Fruit fly (Drosophila melanogaster): ENCODE measurements around the gene Mis12.
A peak's percentile ranks its signal among the peaks of the same experiment; 100 is the strongest.

The Mis12 gene

dm6 chr3L:6978030-6978683, 9.3 kb upstream of the Mis12 start:
- TF ChIP-seq CG9139 (GFP tag; optimal IDR thresholded peaks at IDR 0.05) (no peak), vri (GFP tag; optimal IDR thresholded peaks at IDR 0.05) (no peak), CG11294 (GFP tag; IDR thresholded peaks at IDR 0.05) (peak; percentile 24; the same call in 1 of the 2 replicates), CG7368 (GFP tag; optimal IDR thresholded peaks at IDR 0.05) (no peak), Ets21C (GFP tag; optimal IDR thresholded peaks at IDR 0.05) (no peak), Sox14 (GFP tag; optimal IDR thresholded peaks at IDR 0.05) (peak; percentile 5), CG10631 (GFP tag; optimal IDR thresholded peaks at IDR 0.05) (peak; percentile 8), CG10669 (GFP tag; optimal IDR thresholded peaks at IDR 0.05) (no peak), esn (GFP tag; optimal IDR thresholded peaks at IDR 0.05) (no peak), CG32006 (GFP tag; optimal IDR thresholded peaks at IDR 0.05) (peak; percentile 74), acj6 (GFP tag; optimal IDR thresholded peaks at IDR 0.05) (peak; percentile 36), CG8319 (GFP tag; optimal IDR thresholded peaks at IDR 0.05) (no peak), Blimp-1 (GFP tag; optimal IDR thresholded peaks at IDR 0.05) (no peak), lz (GFP tag; optimal IDR thresholded peaks at IDR 0.05) (peak; percentile 28), CG8119 (GFP tag; IDR thresholded peaks at IDR 0.05) (peak; percentile 68), CG6854 (GFP tag; optimal IDR thresholded peaks at IDR 0.05) (no peak), CG16779 (tag; optimal IDR thresholded peaks at IDR 0.05) (no peak), CG8632 (GFP tag; optimal IDR thresholded peaks at IDR 0.05) (peak; percentile 42), Sox15 (GFP tag; optimal IDR thresholded peaks at IDR 0.05) (no peak), CG15336 (GFP tag; IDR thresholded peaks at IDR 0.05) (peak; percentile 76), Eip93F (GFP tag; optimal IDR thresholded peaks at IDR 0.05) (no peak), fd59A (GFP tag; optimal IDR thresholded peaks at IDR 0.05) (no peak), CG3919 (GFP tag; optimal IDR thresholded peaks at IDR 0.05) (peak; percentile 52), ss (GFP tag; optimal IDR thresholded peaks at IDR 0.05) (no peak), fkh (GFP tag; optimal IDR thresholded peaks at IDR 0.05) (no peak), CG6808 (GFP tag; optimal IDR thresholded peaks at IDR 0.05) (peak; percentile 2), achi (GFP tag; optimal IDR thresholded peaks at IDR 0.05) (peak; percentile 19), CG31627 (GFP tag; optimal IDR thresholded peaks at IDR 0.05) (peak; percentile 37), cyc (GFP tag; optimal IDR thresholded peaks at IDR 0.05) (no peak), Sox102F (GFP tag; optimal IDR thresholded peaks at IDR 0.05) (no peak), Ets96B (tag; optimal IDR thresholded peaks at IDR 0.05) (no peak), Gug (GFP tag; IDR thresholded peaks at IDR 0.05) (no peak), dsx (GFP tag; optimal IDR thresholded peaks at IDR 0.05; ENCODE audit: poor library complexity, severe bottlenecking) (no peak), CG3032 (tag; optimal IDR thresholded peaks at IDR 0.05) (no peak), CG6276 (GFP tag; optimal IDR thresholded peaks at IDR 0.05) (peak; percentile 48), CG11762 (GFP tag; optimal IDR thresholded peaks at IDR 0.05; ENCODE audit: insufficient read depth) (no peak), CG6163 (GFP tag; IDR thresholded peaks at IDR 0.05) (0 out of 3 replicates have a peak, but pooled peaks have one; percentile 37), OdsH (GFP tag; optimal IDR thresholded peaks at IDR 0.05) (peak; percentile 50), salr (GFP tag; optimal IDR thresholded peaks at IDR 0.05) (peak in 1 of 2 experiments; percentile 22), dac (GFP tag; optimal IDR thresholded peaks at IDR 0.05) (no peak), Hr38 (GFP tag; optimal IDR thresholded peaks at IDR 0.05) (no peak), eg (GFP tag; IDR thresholded peaks at IDR 0.05) (peak; percentile 73), CG34406 (GFP tag; optimal IDR thresholded peaks at IDR 0.05) (peak; percentile 7), Hr39 (GFP tag; optimal IDR thresholded peaks at IDR 0.05) (peak; percentile 36), CG4318 (GFP tag; optimal IDR thresholded peaks at IDR 0.05) (peak; percentile 39), fd85E (GFP tag; optimal IDR thresholded peaks at IDR 0.05) (no peak), CG11902 (GFP tag; optimal IDR thresholded peaks at IDR 0.05) (no peak), Hr4 (GFP tag; optimal IDR thresholded peaks at IDR 0.05) (peak; percentile 82), Met (GFP tag; optimal IDR thresholded peaks at IDR 0.05) (peak; percentile 37), Smox (GFP tag; optimal IDR thresholded peaks at IDR 0.05) (peak; percentile 37), pdm3 (GFP tag; optimal IDR thresholded peaks at IDR 0.05) (peak; percentile 28)

All from whole organism, prepupa.